Fruit fly (Drosophila melanogaster): ENCODE measurements around the gene serp.
"Not testable (repeated sequence)": the region's sequence is repeated elsewhere in the genome, so short reads cannot be mapped to it uniquely, and the experiment has no call there.

The serp gene

dm6 chr3L:19707570-19708146 lies at the start of gene serp:
serp (minus strand) TSS chr3L:19708015.
- TF ChIP-seq pan (optimal IDR thresholded peaks at IDR 0.05) (no peak), psq (optimal IDR thresholded peaks at IDR 0.05) (no peak), CG8478 (optimal IDR thresholded peaks at IDR 0.05) (no peak), usp (GFP tag; optimal IDR thresholded peaks at IDR 0.05) (no peak), EcR (GFP tag; optimal IDR thresholded peaks at IDR 0.05) (no peak), Dll (optimal IDR thresholded peaks at IDR 0.05) (no peak)

dm6 chr3L:19749644-19750043 lies 41.8 kb upstream of the serp start, which contains the start of gene CG42638:
CG42638 (minus strand) TSS chr3L:19749744.
- not testable (repeated sequence) for TF ChIP-seq usp (GFP tag; optimal IDR thresholded peaks at IDR 0.05); pan (optimal IDR thresholded peaks at IDR 0.05); CG8478 (optimal IDR thresholded peaks at IDR 0.05)

dm6 chr3L:19728694-19729093 lies 20.9 kb upstream of the serp start, which contains the start of gene CG42529:
CG42529 (plus strand) TSS chr3L:19728994.
- TF ChIP-seq Dll, CG8478, pan (optimal IDR thresholded peaks at IDR 0.05): not testable (repeated sequence)

- not testable (repeated sequence) for TF ChIP-seq psq (optimal IDR thresholded peaks at IDR 0.05); CG8478 (optimal IDR thresholded peaks at IDR 0.05); usp (GFP tag; optimal IDR thresholded peaks at IDR 0.05)
Measured at dm6 chr3L:19718228-19718627, 10.4 kb upstream of the serp start, which contains the start of gene Trpml. Trpml (minus strand) TSS chr3L:19718328.

- TF ChIP-seq usp (GFP tag; optimal IDR thresholded peaks at IDR 0.05), result no peak
- no peak for TF ChIP-seq CG8478 (optimal IDR thresholded peaks at IDR 0.05)
- no peak for TF ChIP-seq EcR (GFP tag; optimal IDR thresholded peaks at IDR 0.05)
- TF ChIP-seq Dll (optimal IDR thresholded peaks at IDR 0.05), result no peak
- no peak for TF ChIP-seq pan (optimal IDR thresholded peaks at IDR 0.05)
- no peak for TF ChIP-seq psq (optimal IDR thresholded peaks at IDR 0.05)
Measured at dm6 chr3L:19704869-19705268, 2.9 kb downstream of the serp start.

dm6 chr3L:19703323-19703722 lies 4.5 kb downstream of the serp start:
- no peak for TF ChIP-seq pan (optimal IDR thresholded peaks at IDR 0.05)
- no peak for TF ChIP-seq Dll (optimal IDR thresholded peaks at IDR 0.05)
- no peak for TF ChIP-seq EcR (GFP tag; optimal IDR thresholded peaks at IDR 0.05)
- no peak for TF ChIP-seq CG8478 (optimal IDR thresholded peaks at IDR 0.05)
- TF ChIP-seq psq (optimal IDR thresholded peaks at IDR 0.05), result no peak
- TF ChIP-seq usp (GFP tag; optimal IDR thresholded peaks at IDR 0.05), result no peak

dm6 chr3L:19701662-19702061 lies 6.2 kb downstream of the serp start:
- no peak for TF ChIP-seq Dll (optimal IDR thresholded peaks at IDR 0.05)

- TF ChIP-seq Dll (optimal IDR thresholded peaks at IDR 0.05), result no peak
- TF ChIP-seq EcR (GFP tag; optimal IDR thresholded peaks at IDR 0.05), result no peak
- TF ChIP-seq CG8478 (optimal IDR thresholded peaks at IDR 0.05), result no peak
- TF ChIP-seq psq (optimal IDR thresholded peaks at IDR 0.05), result no peak
- TF ChIP-seq pan (optimal IDR thresholded peaks at IDR 0.05), result no peak
- no peak for TF ChIP-seq usp (GFP tag; optimal IDR thresholded peaks at IDR 0.05)
Measured at dm6 chr3L:19701106-19701505, 6.7 kb downstream of the serp start.

dm6 chr3L:19700463-19700862 lies 7.4 kb downstream of the serp start:
- TF ChIP-seq EcR (GFP tag; optimal IDR thresholded peaks at IDR 0.05), result no peak
- no peak for TF ChIP-seq CG8478 (optimal IDR thresholded peaks at IDR 0.05)
- TF ChIP-seq pan (optimal IDR thresholded peaks at IDR 0.05), result no peak
- TF ChIP-seq usp (GFP tag; optimal IDR thresholded peaks at IDR 0.05), result no peak
- TF ChIP-seq psq (optimal IDR thresholded peaks at IDR 0.05), result no peak
- TF ChIP-seq Dll (optimal IDR thresholded peaks at IDR 0.05), result no peak

dm6 chr3L:19699651-19700050 lies 8.2 kb downstream of the serp start:
- TF ChIP-seq psq (optimal IDR thresholded peaks at IDR 0.05), result no peak
- no peak for TF ChIP-seq pan (optimal IDR thresholded peaks at IDR 0.05)
- no peak for TF ChIP-seq CG8478 (optimal IDR thresholded peaks at IDR 0.05)
- no peak for TF ChIP-seq usp (GFP tag; optimal IDR thresholded peaks at IDR 0.05)
- no peak for TF ChIP-seq Dll (optimal IDR thresholded peaks at IDR 0.05)
- no peak for TF ChIP-seq EcR (GFP tag; optimal IDR thresholded peaks at IDR 0.05)

dm6 chr3L:19698651-19699050 lies 9.2 kb downstream of the serp start:
- TF ChIP-seq CG8478 (optimal IDR thresholded peaks at IDR 0.05) (no peak), pan (optimal IDR thresholded peaks at IDR 0.05) (no peak), Dll (optimal IDR thresholded peaks at IDR 0.05) (no peak), psq (optimal IDR thresholded peaks at IDR 0.05) (no peak), usp (GFP tag; optimal IDR thresholded peaks at IDR 0.05) (no peak), EcR (GFP tag; optimal IDR thresholded peaks at IDR 0.05) (no peak)

- TF ChIP-seq EcR (GFP tag; optimal IDR thresholded peaks at IDR 0.05), result no peak
- no peak for TF ChIP-seq pan (optimal IDR thresholded peaks at IDR 0.05)
- no peak for TF ChIP-seq CG8478 (optimal IDR thresholded peaks at IDR 0.05)
- no peak for TF ChIP-seq usp (GFP tag; optimal IDR thresholded peaks at IDR 0.05)
- no peak for TF ChIP-seq Dll (optimal IDR thresholded peaks at IDR 0.05)
- TF ChIP-seq psq (optimal IDR thresholded peaks at IDR 0.05), result no peak
Measured at dm6 chr3L:19697395-19697978, 10.3 kb downstream of the serp start.
